Fruit fly (Drosophila melanogaster) whole organism, prepupa: ENCODE measurements around the gene spz.

ENCODE experiments used
- CG11762 ChIP-seq: fragments of 200-800 bp; sonication (Bioruptor generic); optimal IDR thresholded peaks from 3 replicates; lab custom pipeline; 2016; ENCODE audit warnings: missing biosample characterization, missing genetic modification characterization; ENCODE audit not compliant: insufficient read depth
- CG34406 ChIP-seq: fragments of 200-800 bp; sonication (Bioruptor generic); optimal IDR thresholded peaks from 3 replicates; lab custom pipeline; 2016; ENCODE audit warnings: missing biosample characterization, missing genetic modification characterization
- CG6854 ChIP-seq: fragments of 200-800 bp; sonication (Bioruptor generic); optimal IDR thresholded peaks from 2 replicates; lab custom pipeline; 2017; ENCODE audit warnings: missing biosample characterization, mild to moderate bottlenecking, missing genetic modification characterization
- CG7368 ChIP-seq: fragments of 200-800 bp; sonication (Bioruptor generic); optimal IDR thresholded peaks from 3 replicates; lab custom pipeline; 2016; ENCODE audit warnings: missing biosample characterization, missing genetic modification characterization
- Eip93F ChIP-seq: fragments of 200-800 bp; sonication (Bioruptor generic); optimal IDR thresholded peaks from 2 replicates; lab custom pipeline; 2016; ENCODE audit warnings: missing biosample characterization, mild to moderate bottlenecking, missing genetic modification characterization
- Ets21C ChIP-seq: fragments of 200-800 bp; sonication (Bioruptor generic); optimal IDR thresholded peaks from 3 replicates; lab custom pipeline; 2016; ENCODE audit warnings: missing biosample characterization, missing genetic modification characterization
- Gug ChIP-seq: fragments of 200-800 bp; sonication (Bioruptor generic); IDR thresholded peaks from 2 replicates; pipeline ENCODE4 v1.3.6; 2022; ENCODE audit warnings: missing biosample characterization, missing genetic modification characterization
- Hr38 ChIP-seq: sonication (Bioruptor generic); optimal IDR thresholded peaks from 2 replicates; lab custom pipeline; 2016; ENCODE audit warnings: missing biosample characterization, missing genetic modification characterization
- Sox102F ChIP-seq: fragments of 200-800 bp; sonication (Bioruptor generic); optimal IDR thresholded peaks from 2 replicates; lab custom pipeline; 2016; ENCODE audit warnings: missing biosample characterization, mild to moderate bottlenecking, missing genetic modification characterization
- Sox15 ChIP-seq: fragments of 200-800 bp; sonication (Bioruptor generic); optimal IDR thresholded peaks from 3 replicates; lab custom pipeline; 2016; ENCODE audit warnings: missing biosample characterization, missing genetic modification characterization
- ss ChIP-seq, 2 experiments: fragments of 200-800 bp; sonication (Bioruptor generic); optimal IDR thresholded peaks; 2 replicates in 1 of 2; 3 replicates in 1 of 2; lab custom pipeline; 2017 to 2018; ENCODE audit warnings: mild to moderate bottlenecking in 2 of 2, missing biosample characterization in 2 of 2, missing genetic modification characterization in 2 of 2, moderate library complexity in 1 of 2
- vri ChIP-seq: fragments of 200-800 bp; sonication (Bioruptor generic); optimal IDR thresholded peaks from 3 replicates; lab custom pipeline; 2016; ENCODE audit warnings: missing biosample characterization, mild to moderate bottlenecking, missing genetic modification characterization

dm6 chr3R:27105439-27105838 is 35.6 kb upstream of the spz start:
- TF ChIP-seq CG6854 (GFP tag; lab: Kevin White, UChicago) (no peak), CG34406 (GFP tag; lab: Kevin White, UChicago) (no peak), Hr38 (GFP tag; lab: Kevin White, UChicago) (no peak), vri (GFP tag; lab: Kevin White, UChicago) (no peak), CG7368 (GFP tag; lab: Kevin White, UChicago) (no peak), Sox102F (GFP tag; lab: Kevin White, UChicago) (no peak), Gug (GFP tag; lab: Robert Waterston, UW) (no peak), ss (GFP tag; optimal IDR thresholded peaks at IDR 0.05; lab: Kevin White, UChicago) (no peak), Sox15 (GFP tag; lab: Kevin White, UChicago) (no peak), Ets21C (no peak), CG11762 (no peak), Eip93F (GFP tag; lab: Kevin White, UChicago) (no peak)
